Fruit fly (Drosophila melanogaster) whole organism, embryonic: ENCODE results near the gene Nthl1.

Experiments used
- BtbVII ChIP-seq: fragments of 200-800 bp; sonication (Bioruptor generic); optimal IDR thresholded peaks from 3 replicates; lab custom pipeline; 2017; ENCODE audit warnings: missing biosample characterization, mild to moderate bottlenecking, missing genetic modification characterization
- CG10209 ChIP-seq: fragments of 200-800 bp; sonication (Bioruptor generic); optimal IDR thresholded peaks from 3 replicates; lab custom pipeline; 2017; ENCODE audit warnings: missing biosample characterization, mild to moderate bottlenecking, missing genetic modification characterization, missing genetic modification reagents
- CG1024 ChIP-seq: fragments of 200-800 bp; sonication (Bioruptor generic); IDR thresholded peaks from 2 replicates; pipeline ENCODE4 v1.3.6; 2022; ENCODE audit warnings: missing biosample characterization, missing genetic modification characterization
- CG10274 ChIP-seq: fragments of 200-800 bp; sonication (Bioruptor generic); optimal IDR thresholded peaks from 3 replicates; lab custom pipeline; 2017; ENCODE audit warnings: missing biosample characterization, mild to moderate bottlenecking, missing genetic modification characterization
- CG13775 ChIP-seq: fragments of 200-800 bp; sonication (Bioruptor generic); optimal IDR thresholded peaks from 3 replicates; lab custom pipeline; 2017; ENCODE audit warnings: missing biosample characterization, mild to moderate bottlenecking, missing genetic modification characterization
- CG15269 ChIP-seq: fragments of 200-800 bp; sonication (Bioruptor generic); optimal IDR thresholded peaks from 2 replicates; lab custom pipeline; 2018; ENCODE audit warnings: missing biosample characterization, mild to moderate bottlenecking, missing genetic modification characterization, moderate library complexity
- CG16863 ChIP-seq: fragments of 200-800 bp; sonication (Bioruptor generic); optimal IDR thresholded peaks from 3 replicates; lab custom pipeline; 2016; ENCODE audit warnings: missing biosample characterization, missing genetic modification characterization
- CG18619 ChIP-seq: fragments of 200-800 bp; sonication (Bioruptor generic); optimal IDR thresholded peaks from 3 replicates; lab custom pipeline; 2017; ENCODE audit warnings: missing biosample characterization, mild to moderate bottlenecking, missing genetic modification characterization
- CG30403 ChIP-seq: fragments of 200-800 bp; sonication (Bioruptor generic); optimal IDR thresholded peaks from 3 replicates; lab custom pipeline; 2016; ENCODE audit warnings: missing biosample characterization, missing genetic modification characterization
- CG30431 ChIP-seq: fragments of 200-800 bp; sonication (Bioruptor generic); optimal IDR thresholded peaks from 2 replicates; lab custom pipeline; 2017; ENCODE audit warnings: missing biosample characterization, missing genetic modification characterization
- CG3163 ChIP-seq: fragments of 200-800 bp; sonication (Bioruptor generic); optimal IDR thresholded peaks from 3 replicates; lab custom pipeline; 2016; ENCODE audit warnings: missing biosample characterization, missing genetic modification characterization
- CG3407 ChIP-seq: fragments of 200-800 bp; sonication (Bioruptor generic); optimal IDR thresholded peaks from 2 replicates; lab custom pipeline; 2018; ENCODE audit warnings: missing biosample characterization, mild to moderate bottlenecking, missing genetic modification characterization
- CG3847 ChIP-seq: fragments of 200-800 bp; sonication (Bioruptor generic); IDR thresholded peaks from 2 replicates; pipeline ENCODE4 v1.3.6; 2022; ENCODE audit warnings: missing biosample characterization, missing genetic modification characterization
- CG4282 ChIP-seq: fragments of 200-800 bp; sonication (Bioruptor generic); optimal IDR thresholded peaks from 2 replicates; lab custom pipeline; 2016; ENCODE audit warnings: missing biosample characterization, missing genetic modification characterization
- CG4328 ChIP-seq: fragments of 200-800 bp; sonication (Bioruptor generic); optimal IDR thresholded peaks from 3 replicates; lab custom pipeline; 2017; ENCODE audit warnings: missing biosample characterization, missing genetic modification reagents, missing genetic modification characterization
- CG4820 ChIP-seq: fragments of 200-800 bp; sonication (Bioruptor generic); optimal IDR thresholded peaks from 3 replicates; lab custom pipeline; 2016; ENCODE audit warnings: missing biosample characterization, missing genetic modification characterization
- CG5245 ChIP-seq: fragments of 200-800 bp; sonication (Bioruptor generic); optimal IDR thresholded peaks from 3 replicates; lab custom pipeline; 2016; ENCODE audit warnings: missing biosample characterization, missing genetic modification characterization
- CG7271 ChIP-seq: fragments of 200-800 bp; sonication (Bioruptor generic); optimal IDR thresholded peaks from 2 replicates; lab custom pipeline; 2018; ENCODE audit warnings: missing biosample characterization, mild to moderate bottlenecking, missing genetic modification characterization, moderate library complexity
- CG7987 ChIP-seq: fragments of 200-800 bp; sonication (Bioruptor generic); optimal IDR thresholded peaks from 2 replicates; lab custom pipeline; 2018; ENCODE audit warnings: missing biosample characterization, mild to moderate bottlenecking, missing genetic modification characterization, moderate library complexity
- CG9437 ChIP-seq: fragments of 200-800 bp; sonication (Bioruptor generic); optimal IDR thresholded peaks from 2 replicates; lab custom pipeline; 2018; ENCODE audit warnings: missing biosample characterization, mild to moderate bottlenecking, missing genetic modification characterization
- D19A ChIP-seq: fragments of 200-800 bp; optimal IDR thresholded peaks from 3 replicates; lab custom pipeline; 2019; ENCODE audit warnings: missing biosample characterization, mild to moderate bottlenecking, missing genetic modification characterization, moderate library complexity
- Eip74EF ChIP-seq, 2 experiments: fragments of 200-800 bp in 1 of 2; fragments of >200 bp in 1 of 2; sonication (Bioruptor generic) in 1 of 2; optimal IDR thresholded peaks; 2 replicates each; lab custom pipeline; 2017 to 2019; ENCODE audit warnings: missing biosample characterization in 2 of 2, missing genetic modification characterization in 2 of 2, mild to moderate bottlenecking in 1 of 2, moderate library complexity in 1 of 2
- HLH3B ChIP-seq: fragments of 200-800 bp; sonication (Bioruptor generic); IDR thresholded peaks from 2 replicates; pipeline ENCODE4 v1.3.6; 2022; ENCODE audit warnings: missing biosample characterization, missing genetic modification characterization
- HLH4C ChIP-seq: fragments of 200-800 bp; sonication (Bioruptor generic); IDR thresholded peaks from 3 replicates; pipeline ENCODE4 v1.3.6; 2022; ENCODE audit warnings: missing biosample characterization, missing genetic modification characterization; ENCODE audit not compliant: partially characterized antibody
- NC2α ChIP-seq: fragments of 200-800 bp; sonication (Bioruptor generic); optimal IDR thresholded peaks from 2 replicates; lab custom pipeline; 2016; ENCODE audit warnings: missing biosample characterization, missing genetic modification characterization
- Side ChIP-seq: fragments of 200-800 bp; sonication (Bioruptor generic); optimal IDR thresholded peaks from 2 replicates; lab custom pipeline; 2016; ENCODE audit warnings: missing biosample characterization, missing genetic modification characterization
- Six4 ChIP-seq: fragments of 200-800 bp; sonication (Bioruptor generic); optimal IDR thresholded peaks from 2 replicates; lab custom pipeline; 2016; ENCODE audit warnings: missing biosample characterization, missing genetic modification characterization
- Spps ChIP-seq: fragments of 200-800 bp; sonication (Bioruptor generic); optimal IDR thresholded peaks from 2 replicates; lab custom pipeline; 2018; ENCODE audit warnings: missing biosample characterization, mild to moderate bottlenecking, missing genetic modification characterization
- Stat92E ChIP-seq, 3 experiments: fragments of >200 bp in 2 of 3; fragments of 200-800 bp in 1 of 3; sonication (Bioruptor generic) in 1 of 3; optimal IDR thresholded peaks; 2 replicates each; lab custom pipeline; 2017 to 2019; ENCODE audit warnings: missing biosample characterization in 3 of 3, missing genetic modification characterization in 3 of 3, mild to moderate bottlenecking in 1 of 3, moderate library complexity in 1 of 3
- Xbp1 ChIP-seq: fragments of 200-800 bp; sonication (Bioruptor generic); optimal IDR thresholded peaks from 3 replicates; lab custom pipeline; 2016; ENCODE audit warnings: missing biosample characterization, mild to moderate bottlenecking, missing genetic modification characterization
- YL-1 ChIP-seq: fragments of 200-800 bp; sonication (Bioruptor generic); optimal IDR thresholded peaks from 3 replicates; lab custom pipeline; 2017; ENCODE audit warnings: missing biosample characterization, mild to moderate bottlenecking, missing genetic modification characterization
- bsh ChIP-seq, 2 experiments: fragments of 200-800 bp; sonication (Bioruptor generic); optimal IDR thresholded peaks; 2 replicates each; lab custom pipeline; 2017 to 2018; ENCODE audit warnings: mild to moderate bottlenecking in 2 of 2, missing biosample characterization in 2 of 2, missing genetic modification characterization in 2 of 2, moderate library complexity in 1 of 2
- crol ChIP-seq: fragments of 200-800 bp; sonication (Bioruptor generic); IDR thresholded peaks from 2 replicates; pipeline ENCODE4 v1.3.6; 2022; ENCODE audit warnings: missing biosample characterization, missing genetic modification characterization
- dan ChIP-seq: fragments of 200-800 bp; sonication (Bioruptor generic); IDR thresholded peaks from 2 replicates; pipeline ENCODE4 v1.3.6; 2022; ENCODE audit warnings: missing biosample characterization, missing genetic modification characterization
- dm ChIP-seq: fragments of 200-800 bp; sonication (Bioruptor generic); optimal IDR thresholded peaks from 3 replicates; lab custom pipeline; 2016; ENCODE audit warnings: missing biosample characterization, missing genetic modification characterization
- en ChIP-seq: fragments of 200-800 bp; sonication (Bioruptor generic); optimal IDR thresholded peaks from 2 replicates; lab custom pipeline; 2016; ENCODE audit warnings: missing biosample characterization, missing genetic modification characterization
- eyg ChIP-seq: fragments of 200-800 bp; sonication (Bioruptor generic); optimal IDR thresholded peaks from 3 replicates; lab custom pipeline; 2016; ENCODE audit warnings: missing biosample characterization, missing genetic modification characterization
- fd96Cb ChIP-seq: fragments of 200-800 bp; sonication (Bioruptor generic); optimal IDR thresholded peaks from 2 replicates; lab custom pipeline; 2018; ENCODE audit warnings: missing biosample characterization, mild to moderate bottlenecking, missing genetic modification characterization, moderate library complexity
- gsb ChIP-seq: fragments of 200-800 bp; sonication (Bioruptor generic); IDR thresholded peaks from 2 replicates; pipeline ENCODE4 v1.3.6; 2022; ENCODE audit warnings: missing biosample characterization, missing genetic modification characterization
- hbn ChIP-seq: fragments of 200-800 bp; sonication (Bioruptor generic); IDR thresholded peaks from 2 replicates; pipeline ENCODE4 v1.3.6; 2022; ENCODE audit warnings: missing biosample characterization, missing genetic modification characterization; ENCODE audit not compliant: partially characterized antibody
- her ChIP-seq: fragments of 200-800 bp; sonication (Bioruptor generic); optimal IDR thresholded peaks from 2 replicates; lab custom pipeline; 2016; ENCODE audit warnings: missing biosample characterization, missing genetic modification characterization
- kay ChIP-seq: fragments of 200-800 bp; sonication (Bioruptor generic); optimal IDR thresholded peaks from 2 replicates; lab custom pipeline; 2016; ENCODE audit warnings: missing biosample characterization, missing genetic modification characterization
- nmo ChIP-seq: fragments of 200-800 bp; sonication (Bioruptor generic); optimal IDR thresholded peaks from 2 replicates; lab custom pipeline; 2018; ENCODE audit warnings: missing biosample characterization, mild to moderate bottlenecking, missing genetic modification characterization, moderate library complexity
- psq ChIP-seq: fragments of 200-800 bp; sonication (Bioruptor generic); optimal IDR thresholded peaks from 2 replicates; lab custom pipeline; 2017; ENCODE audit warnings: missing biosample characterization, missing genetic modification characterization
- ranshi ChIP-seq: fragments of 200-800 bp; sonication (Bioruptor generic); IDR thresholded peaks from 2 replicates; pipeline ENCODE4 v1.3.6; 2022; ENCODE audit warnings: missing biosample characterization, missing genetic modification characterization
- slp2 ChIP-seq: fragments of 200-800 bp; sonication (Bioruptor generic); optimal IDR thresholded peaks from 2 replicates; lab custom pipeline; 2016; ENCODE audit warnings: missing biosample characterization, missing genetic modification characterization
- sug ChIP-seq: fragments of 200-800 bp; optimal IDR thresholded peaks from 2 replicates; lab custom pipeline; 2019; ENCODE audit warnings: missing biosample characterization, mild to moderate bottlenecking, missing genetic modification characterization, moderate library complexity
- trem ChIP-seq: fragments of 200-800 bp; optimal IDR thresholded peaks from 3 replicates; lab custom pipeline; 2019; ENCODE audit warnings: missing biosample characterization, mild to moderate bottlenecking, missing genetic modification characterization, moderate library complexity
- twi ChIP-seq: fragments of 200-800 bp; optimal IDR thresholded peaks from 2 replicates; lab custom pipeline; 2019; ENCODE audit warnings: missing biosample characterization, mild to moderate bottlenecking, missing genetic modification characterization, moderate library complexity
- wdn ChIP-seq: fragments of 200-800 bp; sonication (Bioruptor generic); IDR thresholded peaks from 2 replicates; pipeline ENCODE4 v1.3.6; 2022; ENCODE audit warnings: missing biosample characterization, missing genetic modification characterization

Gene Nthl1

DNA sequence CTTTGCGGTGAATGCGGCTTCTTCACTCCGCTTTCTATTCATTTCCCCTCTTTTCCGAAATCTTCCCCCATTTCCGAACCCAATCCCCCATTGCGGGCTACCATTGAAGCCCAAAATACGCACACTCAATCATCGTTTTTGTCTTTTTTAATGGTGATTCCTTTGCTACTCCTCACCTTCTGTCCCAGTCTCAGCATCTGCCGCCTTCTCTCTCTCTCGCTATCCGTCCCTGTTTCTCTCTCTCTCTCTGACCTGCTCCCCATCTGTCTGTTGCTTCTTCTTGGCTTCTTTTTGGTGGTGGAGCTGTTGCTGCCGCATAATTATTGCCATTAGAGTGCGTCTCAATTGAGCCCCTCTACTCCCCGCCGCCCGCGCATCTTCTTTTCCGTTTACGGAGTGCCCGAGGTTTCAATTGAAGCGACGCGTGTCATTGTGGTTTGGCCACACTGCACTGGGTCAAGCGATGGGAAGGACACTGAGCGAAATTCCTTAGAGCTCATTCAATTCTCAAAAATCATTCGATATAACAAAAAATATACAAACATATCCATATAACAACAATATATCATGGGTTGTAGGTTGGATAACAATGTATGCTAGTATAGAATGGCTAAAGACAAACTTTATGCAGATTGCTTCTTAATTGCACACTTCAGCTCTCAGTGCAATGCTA, 17.4 kb upstream of the Nthl1 start (continued):
- no peak for TF ChIP-seq sug (tag; lab: Kevin White, UChicago)
- peak in 1 of 2 experiments; percentile 22 for TF ChIP-seq Eip74EF (GFP tag; optimal IDR thresholded peaks at IDR 0.05; lab: Kevin White, UChicago)
- TF ChIP-seq crol = peak; percentile 78
- no peak for TF ChIP-seq wdn (GFP tag; lab: Robert Waterston, UW)
- TF ChIP-seq Six4 (GFP tag; lab: Kevin White, UChicago) = peak; percentile 45
- TF ChIP-seq CG7271 (tag; lab: Kevin White, UChicago) = no peak
- TF ChIP-seq kay (GFP tag; lab: Kevin White, UChicago) = no peak
- no peak for TF ChIP-seq slp2
- peak; percentile 60 for TF ChIP-seq Xbp1
- TF ChIP-seq Spps (tag; lab: Kevin White, UChicago) = peak; percentile 40
- no peak for TF ChIP-seq her (GFP tag; lab: Kevin White, UChicago)
- peak; percentile 5 for TF ChIP-seq CG30431
- no peak for TF ChIP-seq CG18619
- TF ChIP-seq gsb = no peak
- no peak for TF ChIP-seq hbn (GFP tag; lab: Robert Waterston, UW)
- TF ChIP-seq CG4820 = peak; percentile 49
- peak; percentile 39 for TF ChIP-seq D19A (tag; lab: Kevin White, UChicago)
- peak; percentile 61 for TF ChIP-seq fd96Cb (tag; lab: Kevin White, UChicago)
- TF ChIP-seq dm = no peak
- TF ChIP-seq en = no peak
- peak; percentile 22 for TF ChIP-seq NC2α (GFP tag; lab: Kevin White, UChicago)
- TF ChIP-seq HLH4C (GFP tag; lab: Robert Waterston, UW) = no peak
- TF ChIP-seq CG3407 (GFP tag; lab: Kevin White, UChicago) = peak; percentile 31
- TF ChIP-seq trem (tag; lab: Kevin White, UChicago) = peak; percentile 50
- TF ChIP-seq CG16863 (GFP tag; lab: Kevin White, UChicago) = peak; percentile 39
- TF ChIP-seq CG10274 (GFP tag; lab: Kevin White, UChicago) = no peak
- TF ChIP-seq BtbVII = peak; percentile 25
- TF ChIP-seq twi (tag; lab: Kevin White, UChicago) = no peak
- peak; percentile 45 for TF ChIP-seq CG30403 (GFP tag; lab: Kevin White, UChicago)
- no peak for TF ChIP-seq CG3163
- TF ChIP-seq HLH3B (GFP tag; lab: Robert Waterston, UW) = no peak
- no peak for TF ChIP-seq eyg
- peak; percentile 35 for TF ChIP-seq CG13775 (GFP tag; lab: Kevin White, UChicago)
- no peak for TF ChIP-seq YL-1
- TF ChIP-seq bsh (GFP tag; optimal IDR thresholded peaks at IDR 0.05; lab: Kevin White, UChicago) = peak in 1 of 2 experiments; percentile 78
- no peak for TF ChIP-seq CG7987 (GFP tag; lab: Kevin White, UChicago)
- TF ChIP-seq psq (GFP tag; lab: Kevin White, UChicago) = no peak
- TF ChIP-seq CG4328 (GFP tag; lab: Kevin White, UChicago) = no peak
- TF ChIP-seq nmo (GFP tag; lab: Kevin White, UChicago) = peak; percentile 59
- TF ChIP-seq CG4282 (GFP tag; lab: Kevin White, UChicago) = no peak
- 0 out of 2 replicates have a peak, but pooled peaks have one; percentile 18 for TF ChIP-seq CG3847 (GFP tag; lab: Robert Waterston, UW)
- peak; percentile 32 for TF ChIP-seq CG9437
- no peak for TF ChIP-seq dan (GFP tag; lab: Robert Waterston, UW)
- peak; percentile 42 for TF ChIP-seq CG15269 (tag; lab: Kevin White, UChicago)
- peak; percentile 4 for TF ChIP-seq Side
- TF ChIP-seq CG10209 = peak; percentile 24
- TF ChIP-seq CG5245 (GFP tag; lab: Kevin White, UChicago) = peak; percentile 10
- no peak for TF ChIP-seq Stat92E (GFP tag; optimal IDR thresholded peaks at IDR 0.05; lab: Kevin White, UChicago)
- TF ChIP-seq ranshi (GFP tag; lab: Robert Waterston, UW) = no peak
- TF ChIP-seq CG1024 (GFP tag; lab: Robert Waterston, UW) = no peak
